Fruit fly (Drosophila melanogaster) whole organism, embryonic: ENCODE data around the gene dpr20.

Experiments
- Adf1 ChIP-seq: fragments of 200-800 bp; sonication (Bioruptor generic); IDR thresholded peaks from 2 replicates; pipeline ENCODE4 v1.3.6; 2022; ENCODE audit warnings: missing biosample characterization, missing genetic modification characterization
- Antp ChIP-seq: fragments of 200-800 bp; sonication (Bioruptor generic); optimal IDR thresholded peaks from 3 replicates; lab custom pipeline; 2016; ENCODE audit warnings: missing biosample characterization, missing genetic modification characterization
- B-H2 ChIP-seq: fragments of 200-800 bp; sonication (Bioruptor generic); optimal IDR thresholded peaks from 2 replicates; lab custom pipeline; 2018; ENCODE audit warnings: missing biosample characterization, mild to moderate bottlenecking, missing genetic modification characterization
- CG11247 ChIP-seq: fragments of 200-800 bp; sonication (Bioruptor generic); IDR thresholded peaks from 2 replicates; pipeline ENCODE4 v1.3.6; 2022; ENCODE audit warnings: missing biosample characterization, missing genetic modification characterization
- CG11456 ChIP-seq: fragments of 200-800 bp; sonication (Bioruptor generic); IDR thresholded peaks from 3 replicates; pipeline ENCODE4 v1.3.6; 2022; ENCODE audit warnings: missing biosample characterization, missing genetic modification characterization
- CG11504 ChIP-seq: fragments of 200-800 bp; sonication (Bioruptor generic); optimal IDR thresholded peaks from 3 replicates; lab custom pipeline; 2019; ENCODE audit warnings: missing biosample characterization, mild to moderate bottlenecking, missing genetic modification characterization, moderate library complexity
- CG11560 ChIP-seq: fragments of 200-800 bp; sonication (Bioruptor generic); IDR thresholded peaks from 3 replicates; pipeline ENCODE4 v1.3.6; 2022; ENCODE audit warnings: missing biosample characterization, missing genetic modification characterization
- CG11696 ChIP-seq: fragments of 200-800 bp; sonication (Bioruptor generic); IDR thresholded peaks from 2 replicates; pipeline ENCODE4 v1.3.6; 2022; ENCODE audit warnings: missing biosample characterization, missing genetic modification characterization
- CG14050 ChIP-seq: fragments of 200-800 bp; sonication (Bioruptor generic); IDR thresholded peaks from 3 replicates; pipeline ENCODE4 v1.3.6; 2022; ENCODE audit warnings: missing biosample characterization, missing genetic modification characterization
- CG16813 ChIP-seq: fragments of 200-800 bp; sonication (Bioruptor generic); IDR thresholded peaks from 3 replicates; pipeline ENCODE4 v1.3.6; 2022; ENCODE audit warnings: missing biosample characterization, missing genetic modification characterization; ENCODE audit not compliant: partially characterized antibody
- CG17186 ChIP-seq: fragments of 200-800 bp; sonication (Bioruptor generic); optimal IDR thresholded peaks from 3 replicates; lab custom pipeline; 2017; ENCODE audit warnings: missing biosample characterization, missing genetic modification reagents, missing genetic modification characterization
- CG18262 ChIP-seq: fragments of 200-800 bp; optimal IDR thresholded peaks from 3 replicates; lab custom pipeline; 2019; ENCODE audit warnings: missing biosample characterization, mild to moderate bottlenecking, missing genetic modification characterization, moderate library complexity
- CG4404 ChIP-seq: fragments of 200-800 bp; sonication (Bioruptor generic); IDR thresholded peaks from 2 replicates; pipeline ENCODE4 v1.3.6; 2022; ENCODE audit warnings: missing biosample characterization, missing genetic modification characterization
- CG4854 ChIP-seq: fragments of 200-800 bp; sonication (Bioruptor generic); optimal IDR thresholded peaks from 2 replicates; lab custom pipeline; 2016; ENCODE audit warnings: missing biosample characterization, missing genetic modification characterization, inconsistent platforms
- CG5180 ChIP-seq: fragments of 200-800 bp; sonication (Bioruptor generic); optimal IDR thresholded peaks from 3 replicates; lab custom pipeline; 2017; ENCODE audit warnings: missing biosample characterization, missing genetic modification characterization, mild to moderate bottlenecking, moderate library complexity, missing genetic modification reagents
- CG6683 ChIP-seq: fragments of 200-800 bp; sonication (Bioruptor generic); optimal IDR thresholded peaks from 2 replicates; lab custom pipeline; 2017; ENCODE audit warnings: missing biosample characterization, mild to moderate bottlenecking, missing genetic modification characterization, missing genetic modification reagents
- CG6689 ChIP-seq: fragments of 200-800 bp; sonication (Bioruptor generic); IDR thresholded peaks from 2 replicates; pipeline ENCODE4 v1.3.6; 2022; ENCODE audit warnings: missing biosample characterization, missing genetic modification characterization
- D ChIP-seq, 2 experiments: fragments of 200-800 bp in 1 of 2; fragments of >200 bp in 1 of 2; sonication (Bioruptor generic) in 1 of 2; optimal IDR thresholded peaks; 2 replicates in 1 of 2; 3 replicates in 1 of 2; lab custom pipeline; 2017; ENCODE audit warnings: mild to moderate bottlenecking in 1 of 2, missing biosample characterization in 1 of 2, missing genetic modification characterization in 1 of 2, missing genetic modification reagents in 1 of 2
- Dad ChIP-seq: fragments of 200-800 bp; sonication (Bioruptor generic); optimal IDR thresholded peaks from 3 replicates; lab custom pipeline; 2016; ENCODE audit warnings: missing biosample characterization, missing genetic modification characterization
- Dp ChIP-seq: fragments of 200-800 bp; sonication (Bioruptor generic); optimal IDR thresholded peaks from 2 replicates; lab custom pipeline; 2018; ENCODE audit warnings: missing biosample characterization, mild to moderate bottlenecking, missing genetic modification characterization, moderate library complexity
- Drgx ChIP-seq: fragments of 200-800 bp; sonication (Bioruptor generic); IDR thresholded peaks from 2 replicates; pipeline ENCODE4 v1.3.6; 2022; ENCODE audit warnings: missing biosample characterization, missing genetic modification characterization
- Gug ChIP-seq: fragments of 200-800 bp; sonication (Bioruptor generic); IDR thresholded peaks from 4 replicates; pipeline ENCODE4 v1.3.6; 2022; ENCODE audit warnings: missing biosample characterization, missing genetic modification characterization
- Med ChIP-seq: fragments of 200-800 bp; sonication (Bioruptor generic); peaks from one replicate; lab custom pipeline; 2016; ENCODE audit warnings: missing biosample characterization, missing genetic modification characterization, mild to moderate bottlenecking, inconsistent platforms, moderate library complexity
- Nf-YA ChIP-seq: fragments of 200-800 bp; sonication (Bioruptor generic); IDR thresholded peaks from 2 replicates; pipeline ENCODE4 v1.3.6; 2022; ENCODE audit warnings: missing biosample characterization, missing genetic modification characterization
- Nf-YC ChIP-seq: fragments of 200-800 bp; optimal IDR thresholded peaks from 3 replicates; lab custom pipeline; 2019; ENCODE audit warnings: missing biosample characterization, mild to moderate bottlenecking, missing genetic modification characterization, moderate library complexity
- Poxn ChIP-seq: fragments of 200-800 bp; sonication (Bioruptor generic); IDR thresholded peaks from 2 replicates; pipeline ENCODE4 v1.3.6; 2022; ENCODE audit warnings: missing biosample characterization, missing genetic modification characterization
- Sox102F ChIP-seq: fragments of 200-800 bp; sonication (Bioruptor generic); optimal IDR thresholded peaks from 2 replicates; lab custom pipeline; 2018; ENCODE audit warnings: missing biosample characterization, mild to moderate bottlenecking, missing genetic modification characterization, moderate library complexity
- TFAM ChIP-seq: fragments of 200-800 bp; sonication (Bioruptor generic); optimal IDR thresholded peaks from 2 replicates; lab custom pipeline; 2017; ENCODE audit warnings: missing biosample characterization, missing genetic modification characterization, inconsistent platforms
- ase ChIP-seq: fragments of 200-800 bp; sonication (Bioruptor generic); IDR thresholded peaks from 3 replicates; pipeline ENCODE4 v1.3.6; 2022; ENCODE audit warnings: missing biosample characterization, missing genetic modification characterization
- bbx ChIP-seq: fragments of 200-800 bp; sonication (Bioruptor generic); IDR thresholded peaks from 2 replicates; pipeline ENCODE4 v1.3.6; 2022; ENCODE audit warnings: missing biosample characterization, missing genetic modification characterization; ENCODE audit not compliant: partially characterized antibody
- bsh ChIP-seq, 2 experiments: fragments of 200-800 bp; sonication (Bioruptor generic); optimal IDR thresholded peaks; 2 replicates each; lab custom pipeline; 2017 to 2018; ENCODE audit warnings: mild to moderate bottlenecking in 2 of 2, missing biosample characterization in 2 of 2, missing genetic modification characterization in 2 of 2, moderate library complexity in 1 of 2
- btn ChIP-seq: fragments of 200-800 bp; sonication (Bioruptor generic); optimal IDR thresholded peaks from 2 replicates; lab custom pipeline; 2016; ENCODE audit warnings: missing biosample characterization, missing genetic modification characterization
- corto ChIP-seq: fragments of 200-800 bp; sonication (Bioruptor generic); optimal IDR thresholded peaks from 2 replicates; lab custom pipeline; 2016; ENCODE audit warnings: missing biosample characterization, mild to moderate bottlenecking, missing genetic modification characterization, moderate library complexity
- dpn ChIP-seq, 2 experiments: fragments of 200-800 bp; sonication (Bioruptor generic); optimal IDR thresholded peaks; 3 replicates each; lab custom pipeline; 2016; ENCODE audit warnings: missing biosample characterization in 2 of 2, missing genetic modification characterization in 2 of 2
- en ChIP-seq: fragments of 200-800 bp; sonication (Bioruptor generic); optimal IDR thresholded peaks from 2 replicates; lab custom pipeline; 2016; ENCODE audit warnings: missing biosample characterization, missing genetic modification characterization
- grau ChIP-seq: fragments of 200-800 bp; optimal IDR thresholded peaks from 3 replicates; lab custom pipeline; 2019; ENCODE audit warnings: missing biosample characterization, mild to moderate bottlenecking, missing genetic modification characterization, moderate library complexity
- ken ChIP-seq: fragments of 200-800 bp; sonication (Bioruptor generic); IDR thresholded peaks from 3 replicates; pipeline ENCODE4 v1.3.6; 2022; ENCODE audit warnings: missing biosample characterization, missing genetic modification characterization
- lbe ChIP-seq: fragments of 200-800 bp; sonication (Bioruptor generic); optimal IDR thresholded peaks from 2 replicates; lab custom pipeline; 2016; ENCODE audit warnings: missing biosample characterization, mild to moderate bottlenecking, missing genetic modification characterization
- nom ChIP-seq: fragments of 200-800 bp; sonication (Bioruptor generic); optimal IDR thresholded peaks from 2 replicates; lab custom pipeline; 2017; ENCODE audit warnings: missing biosample characterization, missing genetic modification characterization, mild to moderate bottlenecking, moderate library complexity, missing genetic modification reagents
- row ChIP-seq: fragments of 200-800 bp; sonication (Bioruptor generic); IDR thresholded peaks from 3 replicates; pipeline ENCODE4 v1.3.6; 2022; ENCODE audit warnings: missing biosample characterization, missing genetic modification characterization
- sens ChIP-seq: fragments of 200-800 bp; sonication (Bioruptor generic); peaks from one replicate; lab custom pipeline; 2016; ENCODE audit warnings: missing biosample characterization, missing genetic modification characterization
- sna ChIP-seq: fragments of 200-800 bp; sonication (Bioruptor generic); IDR thresholded peaks from 2 replicates; pipeline ENCODE4 v1.3.6; 2022; ENCODE audit warnings: missing biosample characterization, missing genetic modification characterization; ENCODE audit not compliant: partially characterized antibody
- tap ChIP-seq: fragments of 200-800 bp; optimal IDR thresholded peaks from 3 replicates; lab custom pipeline; 2019; ENCODE audit warnings: missing biosample characterization, mild to moderate bottlenecking, missing genetic modification characterization, moderate library complexity
- yki ChIP-seq: fragments of >200 bp; optimal IDR thresholded peaks from 3 replicates; lab custom pipeline; 2018
- z ChIP-seq: fragments of 200-800 bp; sonication (Bioruptor generic); IDR thresholded peaks from 3 replicates; pipeline ENCODE4 v1.3.6; 2022; ENCODE audit warnings: missing biosample characterization, missing genetic modification characterization

Gene dpr20

DNA sequence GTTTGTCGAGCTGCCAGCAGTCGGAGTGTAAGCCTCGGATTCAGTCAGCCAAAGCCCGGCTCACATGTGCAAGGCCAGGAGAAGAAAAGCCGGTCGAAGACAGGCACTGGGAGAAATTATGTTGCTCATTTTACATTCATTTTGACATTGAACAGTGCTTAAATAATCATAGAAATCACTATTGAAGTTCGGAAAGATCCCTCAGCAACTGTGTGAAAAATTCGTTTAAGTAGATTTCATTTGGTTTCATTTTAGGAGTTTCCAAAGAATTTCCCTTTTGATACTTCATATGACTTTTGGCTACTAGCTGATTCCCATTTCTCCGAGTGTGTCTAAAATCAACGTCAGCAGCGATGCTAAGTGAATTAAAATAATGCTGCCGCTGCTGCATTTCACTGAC lies 32.6 kb downstream of the dpr20 start (continued):
- TF ChIP-seq Drgx (GFP tag; lab: Robert Waterston, UW) (peak; percentile 79), Nf-YC (no peak), Dad (GFP tag; lab: Kevin White, UChicago) (peak; percentile 3), CG6689 (GFP tag; lab: Robert Waterston, UW) (0 out of 2 replicates have a peak, but pooled peaks have one; percentile 25), Antp (peak; percentile 19), Poxn (GFP tag; lab: Robert Waterston, UW) (no peak), CG14050 (GFP tag; lab: Robert Waterston, UW) (0 out of 3 replicates have a peak, but pooled peaks have one; percentile 11), Med (GFP tag; lab: Kevin White, UChicago) (peak; percentile 88), grau (tag; lab: Kevin White, UChicago) (peak; percentile 19), tap (tag; lab: Kevin White, UChicago) (peak; percentile 43), D (optimal IDR thresholded peaks at IDR 0.05; lab: Kevin White, UChicago) (no peak), D (GFP tag; optimal IDR thresholded peaks at IDR 0.05; lab: Kevin White, UChicago) (no peak), Sox102F (GFP tag; lab: Kevin White, UChicago) (no peak), lbe (GFP tag; lab: Kevin White, UChicago) (peak; percentile 35), CG11247 (no peak)

DNA sequence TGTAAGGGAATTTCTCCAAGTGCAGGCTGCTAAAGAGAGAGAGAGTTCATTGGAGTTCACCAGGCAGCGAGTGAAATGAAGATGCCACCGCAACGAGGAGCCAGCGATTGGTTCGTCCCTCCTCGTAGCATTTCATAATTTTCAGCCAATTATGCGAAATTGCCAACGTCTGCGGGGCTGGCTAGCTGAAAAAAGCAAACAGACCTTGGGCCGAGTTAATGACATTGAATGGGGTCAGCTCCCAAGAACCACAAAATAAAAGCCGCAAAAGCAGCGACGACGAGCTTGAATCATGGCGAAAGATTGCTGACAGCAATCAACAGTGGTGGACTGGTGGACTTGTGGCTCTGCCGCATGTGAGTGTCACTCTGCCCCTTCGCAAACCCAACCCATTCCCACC lies 33.5 kb downstream of the dpr20 start:
- TF ChIP-seq Nf-YA (GFP tag; lab: Robert Waterston, UW) (0 out of 2 replicates have a peak, but pooled peaks have one; percentile 27), CG11247 (no peak)

DNA sequence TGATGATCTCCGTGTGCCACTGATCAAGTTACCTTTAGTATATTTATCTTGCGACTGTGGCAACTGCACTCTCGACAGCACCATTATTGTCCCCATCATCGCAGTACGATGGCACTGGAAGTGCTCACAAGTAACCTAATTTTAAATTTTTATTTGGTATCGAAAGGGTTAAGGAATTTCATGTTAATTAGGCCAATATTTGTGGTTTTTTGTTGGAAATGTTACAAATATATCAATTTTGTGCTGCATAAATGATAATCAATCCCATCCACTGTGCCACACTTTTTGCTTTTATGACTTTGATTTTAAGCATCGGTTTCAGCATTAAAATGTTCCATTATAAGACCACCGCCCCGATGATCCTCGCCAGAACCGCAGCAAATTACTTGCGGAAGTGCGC lies 34.4 kb downstream of the dpr20 start:
- TF ChIP-seq sens (GFP tag; lab: Kevin White, UChicago) (peak; percentile 57), row (GFP tag; lab: Robert Waterston, UW) (0 out of 3 replicates have a peak, but pooled peaks have one; percentile 10), dpn (GFP tag; optimal IDR thresholded peaks at IDR 0.05; lab: Kevin White, UChicago) (no peak), lbe (GFP tag; lab: Kevin White, UChicago) (peak; percentile 42), Drgx (GFP tag; lab: Robert Waterston, UW) (peak; percentile 58), CG4404 (GFP tag; lab: Robert Waterston, UW) (no peak), bsh (GFP tag; optimal IDR thresholded peaks at IDR 0.05; lab: Kevin White, UChicago) (peak in 1 of 2 experiments; percentile 9), nom (GFP tag; lab: Kevin White, UChicago) (peak; percentile 17)

DNA sequence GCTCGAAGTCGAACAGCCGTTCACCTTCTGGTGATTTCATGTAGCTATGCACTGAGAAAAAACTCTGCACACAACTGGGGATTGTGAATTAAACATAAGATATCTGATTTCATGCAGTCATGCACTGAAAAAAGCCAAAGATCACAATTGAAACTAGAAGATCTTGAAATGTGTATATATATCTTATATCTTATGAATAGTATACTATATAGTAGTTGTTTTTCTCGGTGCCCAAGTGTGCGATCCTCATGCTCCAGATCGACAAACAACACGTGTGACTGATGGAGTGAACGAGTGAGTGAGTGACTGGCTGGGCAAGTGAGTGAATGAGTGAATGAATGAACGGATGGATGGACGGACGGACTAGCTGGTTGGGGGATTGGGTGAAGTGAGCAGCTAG lies 35.1 kb downstream of the dpr20 start:
- TF ChIP-seq TFAM (no peak), CG11696 (GFP tag; lab: Robert Waterston, UW) (peak; percentile 68), CG6683 (GFP tag; lab: Kevin White, UChicago) (peak; percentile 44), CG5180 (peak; percentile 77), CG11504 (tag; lab: Kevin White, UChicago) (peak; percentile 87), CG4854 (peak; percentile 9), Gug (GFP tag; lab: Robert Waterston, UW) (peak; percentile 69), Dp (no peak), z (peak; percentile 84), bbx (GFP tag; lab: Robert Waterston, UW) (no peak), CG16813 (no peak), CG11560 (tag; lab: Robert Waterston, UW) (0 out of 3 replicates have a peak, but pooled peaks have one; percentile 48), CG11456 (GFP tag; lab: Robert Waterston, UW) (peak; percentile 60; the same call in 1 of the 3 replicates), Adf1 (GFP tag; lab: Robert Waterston, UW) (no peak), btn (GFP tag; lab: Kevin White, UChicago) (no peak), ase (GFP tag; lab: Robert Waterston, UW) (peak; percentile 65; the same call in 2 of the 3 replicates), corto (no peak), ken (GFP tag; lab: Robert Waterston, UW) (peak; percentile 73; the same call in 2 of the 3 replicates), en (GFP tag; lab: Kevin White, UChicago) (peak; percentile 27), sna (GFP tag; lab: Robert Waterston, UW) (no peak), B-H2 (GFP tag; lab: Kevin White, UChicago) (no peak), CG17186 (GFP tag; lab: Kevin White, UChicago) (peak; percentile 41), CG18262 (tag; lab: Kevin White, UChicago) (peak; percentile 86), Drgx (GFP tag; lab: Robert Waterston, UW) (peak; percentile 72), yki (no peak)
